Worm (Caenorhabditis elegans) whole organism, mixed stage, embryonic: ENCODE data around the gene F57A10.2.

Experiments
- M03D4.4 ChIP-seq: sonication (generic microtip); optimal IDR thresholded peaks from 2 replicates; lab custom pipeline; 2017; ENCODE audit warnings: mild to moderate bottlenecking, missing genetic modification characterization, missing compliant biosample characterization
- bed-3 ChIP-seq: fragments of 200-800 bp; sonication (Bioruptor generic); optimal IDR thresholded peaks from 3 replicates; lab custom pipeline; 2018; ENCODE audit warnings: mild to moderate bottlenecking, missing genetic modification characterization, moderate library complexity, missing compliant biosample characterization
- blmp-1 ChIP-seq: fragments of 150-350 bp; optimal IDR thresholded peaks from 2 replicates; lab custom pipeline; 2014; ENCODE audit warnings: missing biosample characterization, missing genetic modification characterization
- ceh-39 ChIP-seq: fragments of 150-350 bp; optimal IDR thresholded peaks from 2 replicates; lab custom pipeline; 2014; ENCODE audit warnings: missing biosample characterization, missing genetic modification characterization
- ceh-43 ChIP-seq: fragments of 200-800 bp; sonication (Bioruptor generic); optimal IDR thresholded peaks from 2 replicates; lab custom pipeline; 2018; ENCODE audit warnings: mild to moderate bottlenecking, missing genetic modification characterization, moderate library complexity, missing compliant biosample characterization
- ceh-83 ChIP-seq: fragments of 200-800 bp; sonication (Bioruptor generic); optimal IDR thresholded peaks from 2 replicates; lab custom pipeline; 2018; ENCODE audit warnings: mild to moderate bottlenecking, missing genetic modification characterization, missing compliant biosample characterization
- ces-1 ChIP-seq: fragments of 150-350 bp; optimal IDR thresholded peaks from 2 replicates; lab custom pipeline; 2014; ENCODE audit warnings: missing biosample characterization, missing genetic modification reagents, missing genetic modification characterization
- cnd-1 ChIP-seq: fragments of 200-800 bp; sonication (Bioruptor generic); optimal IDR thresholded peaks from 2 replicates; lab custom pipeline; 2018; ENCODE audit warnings: mild to moderate bottlenecking, missing genetic modification characterization, missing compliant biosample characterization
- drap-1 ChIP-seq: fragments of 200-800 bp; sonication (Bioruptor generic); optimal IDR thresholded peaks from 3 replicates; lab custom pipeline; 2018; ENCODE audit warnings: mild to moderate bottlenecking, missing genetic modification characterization, missing compliant biosample characterization
- elt-1 ChIP-seq: sonication (generic microtip); optimal IDR thresholded peaks from 2 replicates; lab custom pipeline; 2017; ENCODE audit warnings: missing genetic modification characterization, mild to moderate bottlenecking, missing compliant biosample characterization, antibody characterized with exemption, moderate library complexity, borderline replicate concordance; ENCODE audit not compliant: insufficient read depth
- elt-3 ChIP-seq: fragments of 150-350 bp; optimal IDR thresholded peaks from 2 replicates; lab custom pipeline; 2014; ENCODE audit warnings: missing biosample characterization, missing genetic modification characterization
- flh-1 ChIP-seq: fragments of 200-800 bp; sonication (Bioruptor generic); optimal IDR thresholded peaks from 2 replicates; lab custom pipeline; 2018; ENCODE audit warnings: mild to moderate bottlenecking, missing genetic modification characterization, moderate library complexity, missing compliant biosample characterization
- ham-2 ChIP-seq: fragments of 200-800 bp; sonication (Bioruptor generic); optimal IDR thresholded peaks from 2 replicates; lab custom pipeline; 2018; ENCODE audit warnings: mild to moderate bottlenecking, missing genetic modification characterization, missing compliant biosample characterization
- hlh-1 ChIP-seq: fragments of 150-350 bp; optimal IDR thresholded peaks from 2 replicates; lab custom pipeline; 2014; ENCODE audit warnings: missing biosample characterization, missing genetic modification reagents, missing genetic modification characterization
- lin-13 ChIP-seq: fragments of 150-350 bp; optimal IDR thresholded peaks from 2 replicates; lab custom pipeline; 2014; ENCODE audit warnings: missing biosample characterization, missing genetic modification characterization
- lin-32 ChIP-seq: fragments of 200-800 bp; sonication (Bioruptor generic); optimal IDR thresholded peaks from 2 replicates; lab custom pipeline; 2018; ENCODE audit warnings: mild to moderate bottlenecking, missing genetic modification characterization, missing compliant biosample characterization
- lsy-2 ChIP-seq: fragments of 150-350 bp; optimal IDR thresholded peaks from 2 replicates; lab custom pipeline; 2014; ENCODE audit warnings: missing biosample characterization, missing genetic modification characterization
- mab-5 ChIP-seq: fragments of 150-350 bp; optimal IDR thresholded peaks from 2 replicates; lab custom pipeline; 2014; ENCODE audit warnings: missing biosample characterization, missing genetic modification characterization
- mep-1 ChIP-seq: fragments of 150-350 bp; optimal IDR thresholded peaks from 2 replicates; lab custom pipeline; 2017; ENCODE audit warnings: missing biosample characterization, missing genetic modification reagents, missing genetic modification characterization, inconsistent platforms
- mls-2 ChIP-seq: sonication (generic microtip); optimal IDR thresholded peaks from 2 replicates; lab custom pipeline; 2016; ENCODE audit warnings: mild to moderate bottlenecking, missing genetic modification characterization, moderate library complexity, missing compliant biosample characterization
- nhr-12 ChIP-seq: fragments of 150-350 bp; optimal IDR thresholded peaks from 2 replicates; lab custom pipeline; 2014; ENCODE audit warnings: missing biosample characterization, missing genetic modification characterization
- nhr-2 ChIP-seq: fragments of 150-350 bp; optimal IDR thresholded peaks from 2 replicates; lab custom pipeline; 2014; ENCODE audit warnings: missing biosample characterization, missing genetic modification characterization
- nhr-237 ChIP-seq: fragments of 150-350 bp; optimal IDR thresholded peaks from 2 replicates; lab custom pipeline; 2014; ENCODE audit warnings: missing biosample characterization, missing genetic modification characterization
- nhr-28 ChIP-seq: fragments of 150-350 bp; optimal IDR thresholded peaks from 2 replicates; lab custom pipeline; 2014; ENCODE audit warnings: missing biosample characterization, missing genetic modification characterization
- nhr-76 ChIP-seq: sonication (generic microtip); optimal IDR thresholded peaks from 2 replicates; lab custom pipeline; 2017; ENCODE audit warnings: missing biosample characterization, missing genetic modification characterization
- pha-4 ChIP-seq: fragments of 150-350 bp; optimal IDR thresholded peaks from 2 replicates; lab custom pipeline; 2018; ENCODE audit warnings: missing biosample characterization, missing genetic modification reagents, missing genetic modification characterization
- sem-2 ChIP-seq: fragments of 200-800 bp; sonication (Bioruptor generic); optimal IDR thresholded peaks from 2 replicates; lab custom pipeline; 2018; ENCODE audit warnings: mild to moderate bottlenecking, missing genetic modification characterization, missing compliant biosample characterization
- snpc-4 ChIP-seq: fragments of 150-350 bp; optimal IDR thresholded peaks from 2 replicates; lab custom pipeline; 2014; ENCODE audit warnings: missing biosample characterization, missing genetic modification characterization
- sptf-1 ChIP-seq: sonication (generic microtip); optimal IDR thresholded peaks from 2 replicates; lab custom pipeline; 2017; ENCODE audit warnings: mild to moderate bottlenecking, missing genetic modification characterization, moderate library complexity, missing compliant biosample characterization
- tbx-8 ChIP-seq: fragments of 200-800 bp; sonication (Bioruptor generic); optimal IDR thresholded peaks from 2 replicates; lab custom pipeline; 2018; ENCODE audit warnings: mild to moderate bottlenecking, missing genetic modification characterization, moderate library complexity, missing compliant biosample characterization
- unc-120 ChIP-seq: sonication (generic microtip); optimal IDR thresholded peaks from 2 replicates; lab custom pipeline; 2017; ENCODE audit warnings: missing genetic modification characterization, missing compliant biosample characterization; ENCODE audit not compliant: poor library complexity, severe bottlenecking
- unc-39 ChIP-seq: fragments of 150-350 bp; optimal IDR thresholded peaks from 2 replicates; lab custom pipeline; 2014; ENCODE audit warnings: missing biosample characterization, missing genetic modification characterization
- unc-62 ChIP-seq: fragments of 150-350 bp; optimal IDR thresholded peaks from 2 replicates; lab custom pipeline; 2014; ENCODE audit warnings: missing biosample characterization, missing genetic modification reagents, missing genetic modification characterization
- zip-8 ChIP-seq: fragments of 150-350 bp; optimal IDR thresholded peaks from 2 replicates; lab custom pipeline; 2014; ENCODE audit warnings: missing biosample characterization, missing genetic modification characterization
- ztf-11 ChIP-seq: fragments of 150-350 bp; optimal IDR thresholded peaks from 2 replicates; lab custom pipeline; 2014; ENCODE audit warnings: missing biosample characterization, missing genetic modification characterization

F57A10.2 gene

DNA sequence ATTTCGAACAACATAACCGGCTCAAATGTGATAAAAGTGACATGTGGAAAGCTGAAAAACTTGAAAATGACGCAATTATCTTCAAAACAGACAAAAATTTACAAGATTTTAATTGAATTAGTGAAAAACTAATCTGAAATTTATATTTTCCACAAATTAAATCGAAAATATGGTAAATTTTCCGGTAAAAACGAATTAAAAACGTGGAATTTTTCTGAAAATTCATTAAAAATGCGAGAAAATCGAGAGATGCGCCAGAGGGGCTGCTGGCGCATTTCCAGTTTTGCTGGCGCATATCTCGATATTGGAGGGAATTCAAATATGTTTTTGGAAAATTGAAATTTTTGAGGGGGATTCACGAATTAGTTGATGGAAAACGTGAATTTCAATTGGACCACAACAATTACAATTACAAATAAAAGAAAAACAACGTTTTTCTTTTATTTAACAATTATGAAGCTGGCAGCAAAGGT is at the start of gene F57A10.2, which contains the start of gene haf-3:
F57A10.2 (plus strand) TSS at position 454 of the 473 bp plus-strand sequence.
haf-3 (minus strand) TSS at position 51 of the 473 bp plus-strand sequence.
- TF ChIP-seq nhr-28 (tag; lab: Kevin White, UChicago) (no peak), nhr-76 (tag; lab: Kevin White, UChicago) (no peak), lsy-2 (tag; lab: Kevin White, UChicago) (peak; percentile 77), tbx-8 (GFP tag; lab: Kevin White, UChicago) (no peak), mab-5 (peak; percentile 62), M03D4.4 (peak; percentile 46), ztf-11 (tag; lab: Kevin White, UChicago) (no peak), ces-1 (GFP tag; lab: Kevin White, UChicago) (peak; percentile 67), elt-1 (tag; lab: Kevin White, UChicago) (peak; percentile 11), pha-4 (tag; lab: Kevin White, UChicago) (peak; percentile 48), mep-1 (tag; lab: Kevin White, UChicago) (peak; percentile 91), elt-3 (tag; lab: Kevin White, UChicago) (no peak), lin-32 (GFP tag; lab: Kevin White, UChicago) (no peak), ceh-83 (GFP tag; lab: Kevin White, UChicago) (no peak), hlh-1 (tag; lab: Kevin White, UChicago) (peak; percentile 23), ham-2 (GFP tag; lab: Kevin White, UChicago) (no peak), cnd-1 (tag; lab: Kevin White, UChicago) (no peak), sptf-1 (peak; percentile 74), snpc-4 (tag; lab: Kevin White, UChicago) (no peak), nhr-2 (tag; lab: Kevin White, UChicago) (no peak), sem-2 (GFP tag; lab: Kevin White, UChicago) (no peak), unc-39 (no peak), unc-62 (GFP tag; lab: Kevin White, UChicago) (no peak), nhr-12 (no peak), zip-8 (no peak), drap-1 (GFP tag; lab: Kevin White, UChicago) (peak; percentile 79), lin-13 (tag; lab: Kevin White, UChicago) (peak; percentile 85), nhr-237 (peak; percentile 82), flh-1 (GFP tag; lab: Kevin White, UChicago) (no peak), ceh-39 (tag; lab: Kevin White, UChicago) (peak; percentile 43), bed-3 (no peak), blmp-1 (no peak), mls-2 (no peak), ceh-43 (GFP tag; lab: Kevin White, UChicago) (no peak), unc-120 (tag; lab: Kevin White, UChicago) (no peak)

DNA sequence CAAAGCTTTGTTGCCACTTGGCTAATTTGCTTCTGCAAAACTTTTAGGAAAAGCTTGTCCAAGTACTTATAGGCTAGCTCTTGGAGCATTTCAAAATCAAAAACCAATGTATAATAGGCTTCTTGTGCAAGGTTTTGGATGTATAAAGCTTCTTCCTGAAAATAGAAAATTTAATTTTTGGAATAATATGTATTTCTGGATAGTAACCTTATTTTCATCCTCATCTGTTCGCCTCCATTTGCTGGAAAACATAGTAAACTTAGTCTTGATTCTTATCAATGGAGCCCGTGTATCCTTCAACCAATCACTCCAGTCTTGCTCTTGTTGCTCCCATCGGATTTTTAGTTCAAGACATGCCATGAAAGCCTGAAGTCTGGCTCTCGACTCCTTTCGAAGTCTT is 49.7 kb upstream of the F57A10.2 start, which contains the start of gene Y6E2A.4:
Y6E2A.4 (minus strand) TSS at position 101 of the 400 bp plus-strand sequence.
- TF ChIP-seq unc-62 (GFP tag; lab: Kevin White, UChicago) (no peak), mab-5 (no peak)

DNA sequence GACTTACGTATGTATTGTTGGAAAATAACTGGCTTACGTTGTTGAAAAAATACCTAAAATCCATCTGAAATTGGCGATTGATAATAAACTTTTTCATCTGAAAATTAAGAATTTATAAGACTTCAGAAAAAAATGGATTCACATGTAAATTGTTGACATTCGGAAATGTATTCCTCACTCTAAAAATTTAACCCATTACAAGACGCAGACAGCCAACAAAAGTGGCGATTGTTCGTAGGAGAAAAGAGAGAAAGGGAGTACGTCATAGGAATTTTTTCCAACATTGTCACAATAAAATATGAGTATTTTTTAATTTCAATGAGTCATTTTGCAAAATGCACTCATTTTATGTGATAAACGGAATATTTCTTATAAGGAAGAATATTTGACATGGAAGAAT is 47.8 kb upstream of the F57A10.2 start, which contains the start of gene Y6E2A.5:
Y6E2A.5 (minus strand) TSS at position 101 of the 400 bp plus-strand sequence.
- TF ChIP-seq ceh-39 (tag; lab: Kevin White, UChicago) (no peak), mab-5 (no peak), nhr-76 (tag; lab: Kevin White, UChicago) (no peak), nhr-28 (tag; lab: Kevin White, UChicago) (no peak), sem-2 (GFP tag; lab: Kevin White, UChicago) (no peak), pha-4 (tag; lab: Kevin White, UChicago) (no peak), ceh-43 (GFP tag; lab: Kevin White, UChicago) (no peak), nhr-2 (tag; lab: Kevin White, UChicago) (no peak), hlh-1 (tag; lab: Kevin White, UChicago) (no peak), M03D4.4 (no peak), sptf-1 (no peak), ham-2 (GFP tag; lab: Kevin White, UChicago) (no peak), tbx-8 (GFP tag; lab: Kevin White, UChicago) (no peak), ceh-83 (GFP tag; lab: Kevin White, UChicago) (no peak), mls-2 (no peak), unc-120 (tag; lab: Kevin White, UChicago) (no peak), bed-3 (no peak), flh-1 (GFP tag; lab: Kevin White, UChicago) (no peak), ces-1 (GFP tag; lab: Kevin White, UChicago) (no peak), drap-1 (GFP tag; lab: Kevin White, UChicago) (no peak)
